Worm (Caenorhabditis elegans): ENCODE data around the gene T26C12.2.

- TF ChIP-seq mls-2 (tag; optimal IDR thresholded peaks at IDR 0.05) (no peak), nhr-12 (tag; optimal IDR thresholded peaks at IDR 0.05) (no peak), nhr-28 (tag; optimal IDR thresholded peaks at IDR 0.05) (no peak), nhr-237 (tag; optimal IDR thresholded peaks at IDR 0.05) (no peak), snpc-4 (tag; optimal IDR thresholded peaks at IDR 0.05) (no peak), nhr-2 (tag; optimal IDR thresholded peaks at IDR 0.05) (no peak), pha-4 (tag; optimal IDR thresholded peaks at IDR 0.05) (no peak), elt-1 (tag; optimal IDR thresholded peaks at IDR 0.05; ENCODE audit: borderline replicate concordance, insufficient read depth) (no peak), lsy-2 (tag; optimal IDR thresholded peaks at IDR 0.05) (no peak), elt-3 (tag; optimal IDR thresholded peaks at IDR 0.05) (no peak), blmp-1 (tag; optimal IDR thresholded peaks at IDR 0.05) (no peak)
These were observed 33.7 kb upstream of the T26C12.2 start for ce11 chrIV:3299229-3299628.

Data from whole organism, mixed stage, embryonic.